1 fruit fly cellular context compared by ENCODE assay signal in the genomic region with DNA sequence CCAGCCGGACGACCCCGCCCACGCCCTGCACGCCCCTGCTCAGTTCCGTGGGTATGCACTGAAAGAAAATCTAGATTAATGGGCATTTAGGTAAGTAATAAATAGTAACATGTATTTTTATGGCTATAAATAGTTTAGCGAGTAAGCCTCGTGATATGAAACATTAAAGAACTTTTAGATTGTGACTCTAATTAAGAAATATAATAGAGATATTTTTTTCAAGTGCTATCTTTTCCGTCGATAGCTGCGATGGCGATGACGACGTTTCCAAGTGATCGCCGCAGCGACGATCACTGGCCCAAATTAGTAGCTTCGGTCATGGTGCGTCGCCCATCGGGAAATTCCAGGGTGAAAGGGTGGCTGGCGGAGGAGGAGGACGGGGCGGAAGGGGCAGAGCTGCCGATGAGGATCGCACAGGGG.
TF ChIP-seq lines count a peak whose summit lies in the region.

No protein-coding gene starts in this region.

TF ChIP-seq in whole organism, embryonic, 481 proteins besides CTCF, POLR2A, EP300 and RAD21 (continued from another document and continues in another):
- TF ChIP-seq shn (GFP tag; optimal IDR thresholded peaks at IDR 0.05; lab: Kevin White, UChicago) = no peak
- TF ChIP-seq CG14050 (GFP tag; IDR thresholded peaks at IDR 0.05; lab: Robert Waterston, UW) = peak; percentile 80
- TF ChIP-seq tna (GFP tag; IDR thresholded peaks at IDR 0.05; lab: Robert Waterston, UW; ENCODE audit: partially characterized antibody) = no peak
- peak; percentile 93 for TF ChIP-seq CG18262 (tag; optimal IDR thresholded peaks at IDR 0.05; lab: Kevin White, UChicago)
- TF ChIP-seq Oli (tag; optimal IDR thresholded peaks at IDR 0.05; lab: Kevin White, UChicago) = peak; percentile 93
- peak; percentile 73 for TF ChIP-seq CG12744 (GFP tag; optimal IDR thresholded peaks at IDR 0.05; lab: Kevin White, UChicago)
- TF ChIP-seq CoRest (tag; optimal IDR thresholded peaks at IDR 0.05; lab: Kevin White, UChicago) = peak; percentile 86
- TF ChIP-seq onecut (GFP tag; IDR thresholded peaks at IDR 0.05; lab: Robert Waterston, UW) = peak; percentile 83
- peak; percentile 88 for TF ChIP-seq CG30403 (GFP tag; optimal IDR thresholded peaks at IDR 0.05; lab: Kevin White, UChicago)
- peak; percentile 75 for TF ChIP-seq btn (GFP tag; optimal IDR thresholded peaks at IDR 0.05; lab: Kevin White, UChicago)
- TF ChIP-seq sob (GFP tag; IDR thresholded peaks at IDR 0.05; lab: Robert Waterston, UW) = peak; percentile 87
- no peak for TF ChIP-seq amos (GFP tag; IDR thresholded peaks at IDR 0.05; lab: Robert Waterston, UW; ENCODE audit: partially characterized antibody)
- TF ChIP-seq kni (GFP tag; optimal IDR thresholded peaks at IDR 0.05; lab: Kevin White, UChicago) = peak; percentile 65
- no peak for TF ChIP-seq CG13287 (GFP tag; IDR thresholded peaks at IDR 0.05; lab: Robert Waterston, UW; ENCODE audit: partially characterized antibody)
- peak; percentile 76 for TF ChIP-seq Lim3 (GFP tag; IDR thresholded peaks at IDR 0.05; lab: Robert Waterston, UW)
- peak; percentile 86 for TF ChIP-seq CG17385 (GFP tag; optimal IDR thresholded peaks at IDR 0.05; lab: Kevin White, UChicago)
- TF ChIP-seq Xbp1 (GFP tag; optimal IDR thresholded peaks at IDR 0.05; lab: Kevin White, UChicago) = peak; percentile 90
- TF ChIP-seq CG4730 (GFP tag; IDR thresholded peaks at IDR 0.05; lab: Robert Waterston, UW) = peak; percentile 84
- peak; percentile 69 for TF ChIP-seq E2f2 (GFP tag; IDR thresholded peaks at IDR 0.05; lab: Robert Waterston, UW)
- peak; percentile 9 for TF ChIP-seq zfh2 (GFP tag; optimal IDR thresholded peaks at IDR 0.05; lab: Kevin White, UChicago)
- TF ChIP-seq Trl (optimal IDR thresholded peaks at IDR 0.05; lab: Kevin White, UChicago) = no peak
- TF ChIP-seq Trl (GFP tag; optimal IDR thresholded peaks at IDR 0.05; lab: Kevin White, UChicago) = peak; percentile 75
- TF ChIP-seq CG34224 (GFP tag; IDR thresholded peaks at IDR 0.05; lab: Robert Waterston, UW; ENCODE audit: partially characterized antibody) = no peak
- TF ChIP-seq CG4282 (GFP tag; optimal IDR thresholded peaks at IDR 0.05; lab: Kevin White, UChicago) = no peak
- peak; percentile 81 for TF ChIP-seq CG17568 (GFP tag; optimal IDR thresholded peaks at IDR 0.05; lab: Kevin White, UChicago)
- peak; percentile 94 for TF ChIP-seq Blimp-1 (GFP tag; optimal IDR thresholded peaks at IDR 0.05; lab: Kevin White, UChicago)
- TF ChIP-seq CG8944 (GFP tag; optimal IDR thresholded peaks at IDR 0.05; lab: Kevin White, UChicago) = peak; percentile 57
- peak; percentile 66 for TF ChIP-seq Dip3 (GFP tag; optimal IDR thresholded peaks at IDR 0.05; lab: Kevin White, UChicago)
- peak; percentile 59; the same call in 2 of the 3 replicates for TF ChIP-seq CG11560 (tag; IDR thresholded peaks at IDR 0.05; lab: Robert Waterston, UW)
- peak; percentile 38 for TF ChIP-seq maf-S (GFP tag; optimal IDR thresholded peaks at IDR 0.05; lab: Kevin White, UChicago)
- peak; percentile 87 for TF ChIP-seq H2.0 (GFP tag; IDR thresholded peaks at IDR 0.05; lab: Robert Waterston, UW)
- TF ChIP-seq CG2120 (GFP tag; optimal IDR thresholded peaks at IDR 0.05; lab: Kevin White, UChicago) = peak; percentile 73
- TF ChIP-seq crc (GFP tag; optimal IDR thresholded peaks at IDR 0.05; lab: Kevin White, UChicago) = peak; percentile 40
- TF ChIP-seq Vsx1 (GFP tag; optimal IDR thresholded peaks at IDR 0.05; lab: Kevin White, UChicago) = peak; percentile 80
- peak; percentile 85; the same call in 1 of the 2 replicates for TF ChIP-seq sens-2 (GFP tag; IDR thresholded peaks at IDR 0.05; lab: Robert Waterston, UW)
- TF ChIP-seq Hsf (GFP tag; optimal IDR thresholded peaks at IDR 0.05; lab: Kevin White, UChicago) = peak; percentile 75
- TF ChIP-seq dm (GFP tag; optimal IDR thresholded peaks at IDR 0.05; lab: Kevin White, UChicago) = peak; percentile 58
- peak in 1 of 2 experiments; percentile 37 for TF ChIP-seq crp (GFP tag; optimal IDR thresholded peaks at IDR 0.05; lab: Kevin White, UChicago)
- TF ChIP-seq ara (GFP tag; IDR thresholded peaks at IDR 0.05; lab: Robert Waterston, UW) = peak; percentile 94
- no peak for TF ChIP-seq Sin3A (optimal IDR thresholded peaks at IDR 0.05; lab: Kevin White, UChicago)
- TF ChIP-seq CG12155 (GFP tag; optimal IDR thresholded peaks at IDR 0.05; lab: Kevin White, UChicago) = peak; percentile 67
- peak; percentile 83 for TF ChIP-seq Chrac-16 (GFP tag; optimal IDR thresholded peaks at IDR 0.05; lab: Kevin White, UChicago)
- no peak for TF ChIP-seq CG3995 (GFP tag; optimal IDR thresholded peaks at IDR 0.05; lab: Kevin White, UChicago)
- peak; percentile 42 for TF ChIP-seq CG10565 (GFP tag; optimal IDR thresholded peaks at IDR 0.05; lab: Kevin White, UChicago)
- peak; percentile 78 to 83 for TF ChIP-seq Pdp1 (GFP tag; optimal IDR thresholded peaks at IDR 0.05; lab: Kevin White, UChicago)
- TF ChIP-seq CG10431 (GFP tag; optimal IDR thresholded peaks at IDR 0.05; lab: Kevin White, UChicago) = peak; percentile 69
- peak; percentile 86 for TF ChIP-seq Dek (tag; optimal IDR thresholded peaks at IDR 0.05; lab: Kevin White, UChicago)
- TF ChIP-seq CG9932 (GFP tag; IDR thresholded peaks at IDR 0.05; lab: Robert Waterston, UW) = peak; percentile 73
- TF ChIP-seq CG6765 (GFP tag; optimal IDR thresholded peaks at IDR 0.05; lab: Kevin White, UChicago) = peak; percentile 76
- peak; percentile 49 for TF ChIP-seq psq (GFP tag; optimal IDR thresholded peaks at IDR 0.05; lab: Kevin White, UChicago)
- TF ChIP-seq CG4424 (GFP tag; optimal IDR thresholded peaks at IDR 0.05; lab: Kevin White, UChicago) = peak; percentile 88
- TF ChIP-seq mld (GFP tag; IDR thresholded peaks at IDR 0.05; lab: Robert Waterston, UW; ENCODE audit: partially characterized antibody) = no peak
- peak; percentile 2 for TF ChIP-seq ab (GFP tag; optimal IDR thresholded peaks at IDR 0.05; lab: Kevin White, UChicago)
- TF ChIP-seq wdn (GFP tag; IDR thresholded peaks at IDR 0.05; lab: Robert Waterston, UW) = peak; percentile 81
- TF ChIP-seq Doc3 (GFP tag; IDR thresholded peaks at IDR 0.05; lab: Robert Waterston, UW; ENCODE audit: partially characterized antibody) = no peak
- no peak for TF ChIP-seq fru (optimal IDR thresholded peaks at IDR 0.05; lab: Kevin White, UChicago)
- TF ChIP-seq tx (GFP tag; optimal IDR thresholded peaks at IDR 0.05; lab: Kevin White, UChicago) = peak; percentile 60
- TF ChIP-seq CG6791 (GFP tag; IDR thresholded peaks at IDR 0.05; lab: Robert Waterston, UW; ENCODE audit: partially characterized antibody) = no peak
- TF ChIP-seq usp (GFP tag; optimal IDR thresholded peaks at IDR 0.05; lab: Kevin White, UChicago) = no peak
- TF ChIP-seq CG3281 (GFP tag; optimal IDR thresholded peaks at IDR 0.05; lab: Kevin White, UChicago) = peak; percentile 81
- TF ChIP-seq CG13424 (tag; optimal IDR thresholded peaks at IDR 0.05; lab: Kevin White, UChicago) = peak; percentile 92
- TF ChIP-seq Hr39 (optimal IDR thresholded peaks at IDR 0.05; lab: Kevin White, UChicago) = no peak
- TF ChIP-seq exex (tag; optimal IDR thresholded peaks at IDR 0.05; lab: Kevin White, UChicago) = peak; percentile 52
- peak; percentile 57 for TF ChIP-seq Fer2 (tag; optimal IDR thresholded peaks at IDR 0.05; lab: Kevin White, UChicago)
- peak; percentile 83 for TF ChIP-seq CG10654 (GFP tag; optimal IDR thresholded peaks at IDR 0.05; lab: Kevin White, UChicago)
- TF ChIP-seq CG10543 (GFP tag; optimal IDR thresholded peaks at IDR 0.05; lab: Kevin White, UChicago) = peak; percentile 10
- peak; percentile 75 for TF ChIP-seq jumu (GFP tag; optimal IDR thresholded peaks at IDR 0.05; lab: Kevin White, UChicago)
- TF ChIP-seq ems (GFP tag; optimal IDR thresholded peaks at IDR 0.05; lab: Kevin White, UChicago) = peak; percentile 84
- TF ChIP-seq ash1 (GFP tag; optimal IDR thresholded peaks at IDR 0.05; lab: Kevin White, UChicago) = no peak
- peak; percentile 82 for TF ChIP-seq cwo (GFP tag; optimal IDR thresholded peaks at IDR 0.05; lab: Kevin White, UChicago)
- peak; percentile 47 for TF ChIP-seq CG30020 (tag; optimal IDR thresholded peaks at IDR 0.05; lab: Kevin White, UChicago)
- TF ChIP-seq CG12071 (GFP tag; optimal IDR thresholded peaks at IDR 0.05; lab: Kevin White, UChicago) = peak; percentile 88
- peak; percentile 87 for TF ChIP-seq wor (GFP tag; IDR thresholded peaks at IDR 0.05; lab: Robert Waterston, UW)
- peak; percentile 96 for TF ChIP-seq dmrt99B (tag; optimal IDR thresholded peaks at IDR 0.05; lab: Kevin White, UChicago)
- peak; percentile 9 for TF ChIP-seq CG3163 (GFP tag; optimal IDR thresholded peaks at IDR 0.05; lab: Kevin White, UChicago)
- TF ChIP-seq zen (tag; optimal IDR thresholded peaks at IDR 0.05; lab: Kevin White, UChicago) = peak; percentile 93
- peak; percentile 74 for TF ChIP-seq CG9437 (GFP tag; optimal IDR thresholded peaks at IDR 0.05; lab: Kevin White, UChicago)
- peak; percentile 81 for TF ChIP-seq CG17361 (GFP tag; IDR thresholded peaks at IDR 0.05; lab: Robert Waterston, UW)
- 0 out of 2 replicates have a peak, but pooled peaks have one; percentile 7 for TF ChIP-seq Poxn (GFP tag; IDR thresholded peaks at IDR 0.05; lab: Robert Waterston, UW)
- peak; percentile 72 for TF ChIP-seq CG11398 (GFP tag; optimal IDR thresholded peaks at IDR 0.05; lab: Kevin White, UChicago)
- peak; percentile 70 for TF ChIP-seq danr (GFP tag; IDR thresholded peaks at IDR 0.05; lab: Robert Waterston, UW)
- peak; percentile 78 for TF ChIP-seq nom (GFP tag; optimal IDR thresholded peaks at IDR 0.05; lab: Kevin White, UChicago)
- no peak for TF ChIP-seq zen2 (GFP tag; IDR thresholded peaks at IDR 0.05; lab: Robert Waterston, UW; ENCODE audit: partially characterized antibody)
- TF ChIP-seq Asciz (GFP tag; optimal IDR thresholded peaks at IDR 0.05; lab: Kevin White, UChicago) = peak; percentile 92
- peak; percentile 49 for TF ChIP-seq lbe (GFP tag; optimal IDR thresholded peaks at IDR 0.05; lab: Kevin White, UChicago)
- TF ChIP-seq Bdp1 (GFP tag; optimal IDR thresholded peaks at IDR 0.05; lab: Kevin White, UChicago) = peak; percentile 61
- TF ChIP-seq Hr3 (GFP tag; optimal IDR thresholded peaks at IDR 0.05; lab: Kevin White, UChicago) = peak; percentile 83
- TF ChIP-seq ttk (GFP tag; IDR thresholded peaks at IDR 0.05; lab: Robert Waterston, UW) = peak; percentile 91
- peak; percentile 90 for TF ChIP-seq az2 (GFP tag; optimal IDR thresholded peaks at IDR 0.05; lab: Kevin White, UChicago)
- TF ChIP-seq Max (GFP tag; optimal IDR thresholded peaks at IDR 0.05; lab: Kevin White, UChicago) = peak; percentile 82
- TF ChIP-seq CG13296 (GFP tag; optimal IDR thresholded peaks at IDR 0.05; lab: Kevin White, UChicago) = peak; percentile 72
- TF ChIP-seq CG2199 (GFP tag; IDR thresholded peaks at IDR 0.05; lab: Robert Waterston, UW) = peak; percentile 80; the same call in 2 of the 3 replicates
- peak; percentile 95 for TF ChIP-seq unpg (GFP tag; optimal IDR thresholded peaks at IDR 0.05; lab: Kevin White, UChicago)
- peak; percentile 87 for TF ChIP-seq HHEX (GFP tag; optimal IDR thresholded peaks at IDR 0.05; lab: Kevin White, UChicago)
- peak; percentile 78 for TF ChIP-seq CG5180 (GFP tag; optimal IDR thresholded peaks at IDR 0.05; lab: Kevin White, UChicago)
- peak; percentile 93 for TF ChIP-seq gsb-n (tag; optimal IDR thresholded peaks at IDR 0.05; lab: Kevin White, UChicago)
- peak; percentile 85 for TF ChIP-seq Abd-B (GFP tag; optimal IDR thresholded peaks at IDR 0.05; lab: Kevin White, UChicago)
- TF ChIP-seq MTF-1 (GFP tag; optimal IDR thresholded peaks at IDR 0.05; lab: Kevin White, UChicago; ENCODE audit: borderline replicate concordance) = peak; percentile 84
- no peak for TF ChIP-seq h (optimal IDR thresholded peaks at IDR 0.05; lab: Kevin White, UChicago)
- TF ChIP-seq CG13775 (GFP tag; optimal IDR thresholded peaks at IDR 0.05; lab: Kevin White, UChicago) = peak; percentile 77
- TF ChIP-seq ci (GFP tag; IDR thresholded peaks at IDR 0.05; lab: Robert Waterston, UW) = peak; percentile 97
- peak; percentile 64 for TF ChIP-seq klu (GFP tag; IDR thresholded peaks at IDR 0.05; lab: Robert Waterston, UW)
- no peak for TF ChIP-seq gfzf (GFP tag; optimal IDR thresholded peaks at IDR 0.05; lab: Kevin White, UChicago)
- peak; percentile 59 for TF ChIP-seq ERR (GFP tag; optimal IDR thresholded peaks at IDR 0.05; lab: Kevin White, UChicago)
- TF ChIP-seq nau (GFP tag; optimal IDR thresholded peaks at IDR 0.05; lab: Kevin White, UChicago) = peak; percentile 81
- TF ChIP-seq B-H1 (GFP tag; IDR thresholded peaks at IDR 0.05; lab: Robert Waterston, UW) = peak; percentile 85
- no peak for TF ChIP-seq pfk (GFP tag; optimal IDR thresholded peaks at IDR 0.05; lab: Kevin White, UChicago)
- no peak for TF ChIP-seq D (optimal IDR thresholded peaks at IDR 0.05; lab: Kevin White, UChicago)
- TF ChIP-seq D (GFP tag; optimal IDR thresholded peaks at IDR 0.05; lab: Kevin White, UChicago) = peak; percentile 92
- peak; percentile 69 for TF ChIP-seq CG3065 (GFP tag; optimal IDR thresholded peaks at IDR 0.05; lab: Kevin White, UChicago)
- peak; percentile 94 for TF ChIP-seq Xrp1 (GFP tag; IDR thresholded peaks at IDR 0.05; lab: Robert Waterston, UW)
- TF ChIP-seq CG15073 (GFP tag; optimal IDR thresholded peaks at IDR 0.05; lab: Kevin White, UChicago) = peak; percentile 55
- peak; percentile 98 for TF ChIP-seq Ets65A (GFP tag; lab: Kevin White, UChicago)
- TF ChIP-seq CG17612 (GFP tag; IDR thresholded peaks at IDR 0.05; lab: Robert Waterston, UW) = peak; percentile 65; the same call in 1 of the 2 replicates
- peak; percentile 80 for TF ChIP-seq cato (GFP tag; optimal IDR thresholded peaks at IDR 0.05; lab: Kevin White, UChicago; ENCODE audit: borderline replicate concordance)
- TF ChIP-seq HLH54F (GFP tag; optimal IDR thresholded peaks at IDR 0.05; lab: Kevin White, UChicago) = peak; percentile 52
- peak; percentile 93 for TF ChIP-seq CG11504 (tag; optimal IDR thresholded peaks at IDR 0.05; lab: Kevin White, UChicago)
- TF ChIP-seq CG4328 (GFP tag; optimal IDR thresholded peaks at IDR 0.05; lab: Kevin White, UChicago) = peak; percentile 55
- peak; percentile 21 for TF ChIP-seq D19B (GFP tag; optimal IDR thresholded peaks at IDR 0.05; lab: Kevin White, UChicago)
- TF ChIP-seq vfl (GFP tag; optimal IDR thresholded peaks at IDR 0.05; lab: Kevin White, UChicago) = peak; percentile 63
- peak; percentile 74 for TF ChIP-seq CG18619 (GFP tag; optimal IDR thresholded peaks at IDR 0.05; lab: Kevin White, UChicago)
- peak; percentile 62 for TF ChIP-seq GATAe (GFP tag; conservative IDR thresholded peaks at IDR 0.05; lab: Robert Waterston, UW)
- TF ChIP-seq CG14860 (GFP tag; IDR thresholded peaks at IDR 0.05; lab: Robert Waterston, UW; ENCODE audit: partially characterized antibody) = no peak
- TF ChIP-seq ranshi (GFP tag; IDR thresholded peaks at IDR 0.05; lab: Robert Waterston, UW) = peak; percentile 91
- no peak for TF ChIP-seq CG1832 (GFP tag; optimal IDR thresholded peaks at IDR 0.05; lab: Kevin White, UChicago)
